Fruit fly (Drosophila melanogaster): Measurements from ENCODE around the gene CG6333.

The CG6333 gene

DNA sequence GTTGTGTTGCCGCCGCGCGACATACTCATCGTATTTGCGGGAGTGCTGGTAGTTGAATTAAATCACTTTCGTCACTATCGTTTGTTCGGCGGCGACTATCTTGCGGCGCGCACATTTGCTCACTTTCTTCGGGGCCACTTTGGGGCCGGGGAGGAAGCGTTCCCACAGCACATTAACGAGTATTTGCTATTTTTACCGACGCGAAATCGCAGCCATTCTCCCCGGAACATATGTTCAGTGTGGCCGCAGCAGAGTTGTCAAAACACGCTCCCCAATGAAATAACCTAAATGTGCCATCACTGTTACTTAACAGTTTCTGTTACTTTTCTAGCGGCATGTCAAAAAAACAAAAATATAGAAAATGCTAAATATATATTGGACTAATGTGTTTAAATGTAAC, 53.1 kb downstream of the CG6333 start, which contains the start of gene frc (continued):
- no peak for TF ChIP-seq CG14441 (GFP tag; IDR thresholded peaks at IDR 0.05)
- TF ChIP-seq stwl (tag; optimal IDR thresholded peaks at IDR 0.05): peak; percentile 8
- no peak for TF ChIP-seq seq (GFP tag; IDR thresholded peaks at IDR 0.05)
- TF ChIP-seq CG10979 (tag; optimal IDR thresholded peaks at IDR 0.05): no peak
- TF ChIP-seq Dref (GFP tag; IDR thresholded peaks at IDR 0.05): no peak
- TF ChIP-seq bsh (GFP tag; optimal IDR thresholded peaks at IDR 0.05): no peak
- no peak for TF ChIP-seq sd (tag; optimal IDR thresholded peaks at IDR 0.05)
- peak; percentile 38 for TF ChIP-seq nom (GFP tag; optimal IDR thresholded peaks at IDR 0.05)
- no peak for TF ChIP-seq Gug (GFP tag; IDR thresholded peaks at IDR 0.05)
- peak; percentile 5 for TF ChIP-seq CG1603 (tag; optimal IDR thresholded peaks at IDR 0.05)
- TF ChIP-seq peb (GFP tag; IDR thresholded peaks at IDR 0.05): no peak
- TF ChIP-seq CHES-1-like (GFP tag; optimal IDR thresholded peaks at IDR 0.05): no peak
- 0 out of 3 replicates have a peak, but pooled peaks have one; percentile 42 for TF ChIP-seq Opbp (GFP tag; IDR thresholded peaks at IDR 0.05; ENCODE audit: partially characterized antibody)
- peak; percentile 73 for TF ChIP-seq Med (GFP tag)
- TF ChIP-seq Trl (optimal IDR thresholded peaks at IDR 0.05): no peak
- TF ChIP-seq Trl (GFP tag; optimal IDR thresholded peaks at IDR 0.05): no peak
- no peak for TF ChIP-seq tll (GFP tag; optimal IDR thresholded peaks at IDR 0.05)
- TF ChIP-seq exex (tag; optimal IDR thresholded peaks at IDR 0.05): no peak
- peak; percentile 53 for TF ChIP-seq vvl (GFP tag; IDR thresholded peaks at IDR 0.05)
- TF ChIP-seq CG32772 (GFP tag; IDR thresholded peaks at IDR 0.05): no peak
- no peak for TF ChIP-seq CG17612 (GFP tag; IDR thresholded peaks at IDR 0.05)
- TF ChIP-seq gcm2 (GFP tag; optimal IDR thresholded peaks at IDR 0.05): no peak
- no peak for TF ChIP-seq CG4424 (GFP tag; optimal IDR thresholded peaks at IDR 0.05)
- no peak for TF ChIP-seq fru (optimal IDR thresholded peaks at IDR 0.05)
- no peak for TF ChIP-seq CG13296 (GFP tag; optimal IDR thresholded peaks at IDR 0.05)
- peak; percentile 29 for TF ChIP-seq Jarid2 (GFP tag; optimal IDR thresholded peaks at IDR 0.05)
- TF ChIP-seq usp (GFP tag; optimal IDR thresholded peaks at IDR 0.05): no peak
- peak; percentile 56 for TF ChIP-seq pzg (GFP tag; optimal IDR thresholded peaks at IDR 0.05)
- no peak for TF ChIP-seq so (GFP tag; IDR thresholded peaks at IDR 0.05)
- TF ChIP-seq CG3847 (GFP tag; IDR thresholded peaks at IDR 0.05): no peak
- TF ChIP-seq CG4707 (GFP tag; optimal IDR thresholded peaks at IDR 0.05): no peak
- TF ChIP-seq Deaf1 (tag; optimal IDR thresholded peaks at IDR 0.05): peak; percentile 18
- no peak for TF ChIP-seq CG11456 (GFP tag; IDR thresholded peaks at IDR 0.05)
- 0 out of 2 replicates have a peak, but pooled peaks have one; percentile 50 for TF ChIP-seq chm (GFP tag; IDR thresholded peaks at IDR 0.05)
- TF ChIP-seq GATAe (GFP tag; conservative IDR thresholded peaks at IDR 0.05): no peak
- no peak for TF ChIP-seq chif (GFP tag; optimal IDR thresholded peaks at IDR 0.05)

DNA sequence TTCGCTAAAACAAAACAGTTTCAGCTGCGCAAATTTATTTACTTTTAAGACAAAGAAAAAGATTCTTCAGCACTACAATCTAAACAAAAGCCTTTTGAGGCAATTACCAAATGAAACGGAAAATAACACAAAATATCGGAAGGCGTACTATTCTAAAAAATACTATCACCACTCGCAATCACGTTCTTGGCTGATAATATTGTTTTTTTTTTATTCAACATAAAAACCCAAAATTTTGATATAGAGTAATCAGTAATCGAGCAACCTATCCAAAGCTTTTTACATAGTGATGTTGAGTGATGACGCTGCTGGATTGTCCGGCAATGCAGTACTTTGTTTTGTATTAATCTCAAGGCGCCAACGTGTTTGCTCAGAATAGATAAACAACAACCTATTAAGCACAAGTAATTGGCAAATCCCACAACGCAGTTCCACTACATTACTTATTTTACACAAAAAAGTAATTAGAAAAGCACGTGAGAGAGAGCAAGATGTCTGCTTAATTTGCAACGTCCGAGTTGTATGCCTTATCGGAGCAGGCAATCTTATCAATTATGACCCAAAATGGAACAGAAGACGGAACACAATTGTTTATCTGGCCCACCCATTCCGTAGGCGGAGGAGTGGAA, 55.0 kb downstream of the CG6333 start:
- TF ChIP-seq CG33557 (GFP tag; optimal IDR thresholded peaks at IDR 0.05) (no peak), al (GFP tag; IDR thresholded peaks at IDR 0.05) (no peak), sima (GFP tag; optimal IDR thresholded peaks at IDR 0.05) (no peak), CG1603 (tag; optimal IDR thresholded peaks at IDR 0.05) (no peak), so (GFP tag; IDR thresholded peaks at IDR 0.05) (no peak), crc (GFP tag; optimal IDR thresholded peaks at IDR 0.05) (no peak), tio (GFP tag; optimal IDR thresholded peaks at IDR 0.05) (no peak), Hmr (GFP tag; optimal IDR thresholded peaks at IDR 0.05) (peak; percentile 49), CG18764 (GFP tag; optimal IDR thresholded peaks at IDR 0.05) (no peak), CG1832 (GFP tag; optimal IDR thresholded peaks at IDR 0.05) (no peak), knrl (GFP tag; IDR thresholded peaks at IDR 0.05; ENCODE audit: partially characterized antibody) (no peak), ftz-f1 (GFP tag; optimal IDR thresholded peaks at IDR 0.05) (no peak), ato (GFP tag; IDR thresholded peaks at IDR 0.05; ENCODE audit: partially characterized antibody) (no peak), lbe (GFP tag; optimal IDR thresholded peaks at IDR 0.05) (no peak), CG10366 (GFP tag; IDR thresholded peaks at IDR 0.05) (no peak), Gug (GFP tag; IDR thresholded peaks at IDR 0.05) (no peak), cas (GFP tag; IDR thresholded peaks at IDR 0.05) (no peak), Vsx1 (GFP tag; optimal IDR thresholded peaks at IDR 0.05) (peak; percentile 7), CG31224 (GFP tag; IDR thresholded peaks at IDR 0.05) (no peak), Med (GFP tag) (peak; percentile 69)

All from whole organism, embryonic.